Worm (Caenorhabditis elegans): Measurements from ENCODE around the gene Y73B6A.1.

The Y73B6A.1 gene

ce11 chrIV:6631704-6632272 is 36.0 kb downstream of the Y73B6A.1 start, which contains the start of the genes cest-5.1 and C01B10.9 (continued):
- TF ChIP-seq efl-3 (GFP tag; optimal IDR thresholded peaks at IDR 0.05) (no peak), ztf-11 (tag; optimal IDR thresholded peaks at IDR 0.05) (peak in 1 of 2 experiments; percentile 90), tlp-1 (tag; optimal IDR thresholded peaks at IDR 0.05) (no peak), ceh-82 (tag; optimal IDR thresholded peaks at IDR 0.05) (peak; percentile 48 to 79 (median 61)), unc-130 (tag; optimal IDR thresholded peaks at IDR 0.05) (peak; percentile 58), ets-5 (GFP tag; IDR thresholded peaks at IDR 0.05) (no peak), xbp-1 (tag; optimal IDR thresholded peaks at IDR 0.05) (peak; percentile 82), hlh-4 (tag; optimal IDR thresholded peaks at IDR 0.05) (peak; percentile 28), efl-1 (optimal IDR thresholded peaks at IDR 0.05) (peak; percentile 64 to 95), efl-1 (GFP tag; optimal IDR thresholded peaks at IDR 0.05 in 1 of 2) (peak; percentile 95 to 99), Y116A8C.19 (tag; optimal IDR thresholded peaks at IDR 0.05; ENCODE audit: borderline replicate concordance) (peak; percentile 34), aly-2 (tag; optimal IDR thresholded peaks at IDR 0.05) (no peak), vab-15 (tag; optimal IDR thresholded peaks at IDR 0.05) (peak; percentile 60), fos-1 (tag; optimal IDR thresholded peaks at IDR 0.05) (peak; percentile 29), alr-1 (tag; optimal IDR thresholded peaks at IDR 0.05; ENCODE audit: borderline replicate concordance) (no peak), ceh-8 (GFP tag; optimal IDR thresholded peaks at IDR 0.05) (no peak), nhr-47 (tag; optimal IDR thresholded peaks at IDR 0.05) (peak; percentile 93), dsc-1 (tag; optimal IDR thresholded peaks at IDR 0.05) (peak; percentile 88), lin-35 (GFP tag; optimal IDR thresholded peaks at IDR 0.05) (peak; percentile 96), mdl-1 (tag; optimal IDR thresholded peaks at IDR 0.05) (peak in 1 of 2 experiments; percentile 28), snu-23 (GFP tag; optimal IDR thresholded peaks at IDR 0.05) (peak; percentile 85), aha-1 (tag; optimal IDR thresholded peaks at IDR 0.05) (no peak), elt-2 (tag; optimal IDR thresholded peaks at IDR 0.05) (peak; percentile 67), egl-13 (tag; optimal IDR thresholded peaks at IDR 0.05) (peak; percentile 83), nhr-77 (tag; optimal IDR thresholded peaks at IDR 0.05) (peak; percentile 36), C04F5.9 (tag; optimal IDR thresholded peaks at IDR 0.05) (peak; percentile 86), pqm-1 (tag; optimal IDR thresholded peaks at IDR 0.05) (no peak), jun-1 (tag; optimal IDR thresholded peaks at IDR 0.05) (peak; percentile 52), mab-9 (GFP tag; IDR thresholded peaks at IDR 0.05) (peak; percentile 67; the same call in 1 of the 2 replicates), sox-4 (tag; optimal IDR thresholded peaks at IDR 0.05) (peak; percentile 86), lin-15B (tag; optimal IDR thresholded peaks at IDR 0.05) (peak; percentile 62), nhr-71 (tag; optimal IDR thresholded peaks at IDR 0.05) (peak; percentile 92), F16B12.6 (tag; optimal IDR thresholded peaks at IDR 0.05) (no peak), grh-1 (GFP tag; IDR thresholded peaks at IDR 0.05) (peak; percentile 57; the same call in 1 of the 2 replicates), zag-1 (tag; optimal IDR thresholded peaks at IDR 0.05) (no peak), pax-3 (tag; optimal IDR thresholded peaks at IDR 0.05) (peak; percentile 86), ceh-88 (GFP tag; IDR thresholded peaks at IDR 0.05) (peak; percentile 70), unc-98 (GFP tag; IDR thresholded peaks at IDR 0.05) (peak; percentile 83), unc-86 (tag; optimal IDR thresholded peaks at IDR 0.05) (peak; percentile 78), tbx-2 (tag; optimal IDR thresholded peaks at IDR 0.05) (peak; percentile 90), snpc-4 (tag; optimal IDR thresholded peaks at IDR 0.05) (peak; percentile 53), ces-1 (GFP tag; optimal IDR thresholded peaks at IDR 0.05) (no peak), lin-14 (GFP tag; optimal IDR thresholded peaks at IDR 0.05) (no peak), elt-3 (tag; optimal IDR thresholded peaks at IDR 0.05) (peak in 1 of 6 experiments; percentile 46), nhr-28 (tag; optimal IDR thresholded peaks at IDR 0.05) (no peak), C34B4.2 (tag; optimal IDR thresholded peaks at IDR 0.05) (no peak), ceh-90 (tag; optimal IDR thresholded peaks at IDR 0.05) (peak; percentile 93), C16A3.4 (tag; optimal IDR thresholded peaks at IDR 0.05) (peak; percentile 66), fkh-4 (tag; optimal IDR thresholded peaks at IDR 0.05; ENCODE audit: borderline replicate concordance) (peak; percentile 91), ztf-4 (tag; optimal IDR thresholded peaks at IDR 0.05) (no peak), swsn-7 (tag; optimal IDR thresholded peaks at IDR 0.05) (peak; percentile 82), nhr-11 (tag; optimal IDR thresholded peaks at IDR 0.05) (peak; percentile 3), fkh-10 (GFP tag; optimal IDR thresholded peaks at IDR 0.05) (no peak)

Data from whole organism, L1 larva.